Worm (Caenorhabditis elegans): ENCODE data around the gene T23G7.2.

T23G7.2 gene

ce11 chrII:9167730-9168129, 5.0 kb downstream of the T23G7.2 start, which contains the start of gene T23G7.3:
T23G7.3 (minus strand) TSS chrII:9167830.
- no peak for TF ChIP-seq ZK546.5 (tag; optimal IDR thresholded peaks at IDR 0.05)
- TF ChIP-seq jun-1 (tag; optimal IDR thresholded peaks at IDR 0.05) = no peak
- no peak for TF ChIP-seq egl-27 (tag; optimal IDR thresholded peaks at IDR 0.05)
- TF ChIP-seq mml-1 (tag; optimal IDR thresholded peaks at IDR 0.05) = no peak

ce11 chrII:9165762-9166460, 6.8 kb downstream of the T23G7.2 start, which contains the start of gene W07A12.8:
W07A12.8 (minus strand) TSS chrII:9165812.
- TF ChIP-seq elt-2 (tag; optimal IDR thresholded peaks at IDR 0.05) (peak; percentile 39), snpc-4 (tag; optimal IDR thresholded peaks at IDR 0.05) (no peak)

- TF ChIP-seq nhr-43 (tag; optimal IDR thresholded peaks at IDR 0.05; ENCODE audit: poor library complexity, severe bottlenecking) (peak; percentile 1), nhr-237 (tag; optimal IDR thresholded peaks at IDR 0.05) (no peak), ama-1 (optimal IDR thresholded peaks at IDR 0.05) (peak; percentile 76)
Measured at ce11 chrII:9163348-9163747, 9.4 kb downstream of the T23G7.2 start.

- TF ChIP-seq R02D3.7 (tag; optimal IDR thresholded peaks at IDR 0.05) = no peak
- no peak for TF ChIP-seq ceh-28 (tag; optimal IDR thresholded peaks at IDR 0.05)
- no peak for TF ChIP-seq lin-15B (tag; optimal IDR thresholded peaks at IDR 0.05)
- no peak for TF ChIP-seq zag-1 (tag; optimal IDR thresholded peaks at IDR 0.05)
- no peak for TF ChIP-seq fkh-2 (tag; optimal IDR thresholded peaks at IDR 0.05)
- no peak for TF ChIP-seq tbx-2 (tag; optimal IDR thresholded peaks at IDR 0.05)
- TF ChIP-seq eor-1 (tag; optimal IDR thresholded peaks at IDR 0.05) = no peak
- no peak for TF ChIP-seq mdl-1 (tag; optimal IDR thresholded peaks at IDR 0.05)
- no peak for TF ChIP-seq ceh-82 (tag; optimal IDR thresholded peaks at IDR 0.05)
- TF ChIP-seq nhr-25 (tag; optimal IDR thresholded peaks at IDR 0.05) = no peak
- TF ChIP-seq nhr-76 (tag; optimal IDR thresholded peaks at IDR 0.05) = no peak
- no peak for TF ChIP-seq nhr-12 (tag; optimal IDR thresholded peaks at IDR 0.05)
- no peak for TF ChIP-seq pha-4 (tag; optimal IDR thresholded peaks at IDR 0.05)
- TF ChIP-seq elt-2 (tag; optimal IDR thresholded peaks at IDR 0.05) = no peak
- TF ChIP-seq pqm-1 (tag; optimal IDR thresholded peaks at IDR 0.05) = no peak
- no peak for TF ChIP-seq ceh-9 (tag; optimal IDR thresholded peaks at IDR 0.05)
- no peak for TF ChIP-seq nhr-77 (tag; optimal IDR thresholded peaks at IDR 0.05)
Measured at ce11 chrII:9161023-9161422, 11.7 kb downstream of the T23G7.2 start, which contains the start of gene rhy-1. rhy-1 (plus strand) TSS chrII:9161379.

ce11 chrII:9160197-9160806, 12.4 kb downstream of the T23G7.2 start:
- peak in 2 of 3 experiments; percentile 62 to 79 for TF ChIP-seq elt-3 (tag; optimal IDR thresholded peaks at IDR 0.05)
- no peak for TF ChIP-seq fkh-10 (GFP tag; optimal IDR thresholded peaks at IDR 0.05)
- TF ChIP-seq lin-39 (tag; optimal IDR thresholded peaks at IDR 0.05) = no peak
- no peak for TF ChIP-seq aly-2 (tag; optimal IDR thresholded peaks at IDR 0.05)
- TF ChIP-seq eor-1 (tag; optimal IDR thresholded peaks at IDR 0.05) = no peak
- peak; percentile 20 for TF ChIP-seq nfya-1 (tag; optimal IDR thresholded peaks at IDR 0.05; ENCODE audit: insufficient read depth)
- TF ChIP-seq sea-2 (GFP tag; optimal IDR thresholded peaks at IDR 0.05) = no peak
- no peak for TF ChIP-seq fkh-2 (tag; optimal IDR thresholded peaks at IDR 0.05)
- peak; percentile 63 for TF ChIP-seq elt-2 (tag; optimal IDR thresholded peaks at IDR 0.05)
- peak; percentile 73 for TF ChIP-seq nhr-25 (tag; optimal IDR thresholded peaks at IDR 0.05)
- TF ChIP-seq mml-1 (tag; optimal IDR thresholded peaks at IDR 0.05) = no peak
- peak; percentile 60 for TF ChIP-seq nhr-76 (tag; optimal IDR thresholded peaks at IDR 0.05)
- peak; percentile 76 for TF ChIP-seq nhr-23 (tag; optimal IDR thresholded peaks at IDR 0.05)
- no peak for TF ChIP-seq lin-15B (tag; optimal IDR thresholded peaks at IDR 0.05)
- peak; percentile 81 for TF ChIP-seq pqm-1 (tag; optimal IDR thresholded peaks at IDR 0.05)
- peak; percentile 82 for TF ChIP-seq skn-1 (tag; optimal IDR thresholded peaks at IDR 0.05)
- peak; percentile 97 for TF ChIP-seq nhr-43 (tag; optimal IDR thresholded peaks at IDR 0.05; ENCODE audit: poor library complexity, severe bottlenecking)
